Worm (Caenorhabditis elegans) whole organism, L4 larva: ENCODE results near the gene str-264.

Source experiments
- ama-1 ChIP-seq: fragments of 150-350 bp; optimal IDR thresholded peaks from 2 replicates; lab custom pipeline; 2014; ENCODE audit warnings: inconsistent platforms, mixed read lengths
- dpl-1 ChIP-seq: fragments of 150-350 bp; optimal IDR thresholded peaks from 2 replicates; lab custom pipeline; 2014; ENCODE audit warnings: missing biosample characterization, missing genetic modification reagents, missing genetic modification characterization
- fos-1 ChIP-seq: fragments of 150-350 bp; optimal IDR thresholded peaks from 2 replicates; lab custom pipeline; 2014; ENCODE audit warnings: missing biosample characterization, missing genetic modification characterization
- unc-62 ChIP-seq, 3 experiments: fragments of 150-350 bp in 1 of 3; sonication (generic microtip); optimal IDR thresholded peaks in 2 of 3; peaks in 1 of 3; 1 replicate in 1 of 3; 2 replicates in 2 of 3; lab custom pipeline; 2014 to 2017; ENCODE audit warnings: missing biosample characterization in 3 of 3, missing genetic modification characterization in 3 of 3, missing genetic modification reagents in 3 of 3, missing genotype in 1 of 3

- TF ChIP-seq fos-1 (tag; lab: Kevin White, UChicago) (no peak), unc-62 (GFP tag; optimal IDR thresholded peaks at IDR 0.05 in 1 of 2; lab: Kevin White, UChicago) (no peak), unc-62 (tag; optimal IDR thresholded peaks at IDR 0.05; lab: Kevin White, UChicago) (no peak), dpl-1 (GFP tag; lab: Kevin White, UChicago) (no peak), ama-1 (no peak)
These were observed 13.3 kb downstream of the str-264 start for ce11 chrV:15479107-15479506.
